Worm (Caenorhabditis elegans): ENCODE data around the gene F09F7.5.

F09F7.5 gene

DNA sequence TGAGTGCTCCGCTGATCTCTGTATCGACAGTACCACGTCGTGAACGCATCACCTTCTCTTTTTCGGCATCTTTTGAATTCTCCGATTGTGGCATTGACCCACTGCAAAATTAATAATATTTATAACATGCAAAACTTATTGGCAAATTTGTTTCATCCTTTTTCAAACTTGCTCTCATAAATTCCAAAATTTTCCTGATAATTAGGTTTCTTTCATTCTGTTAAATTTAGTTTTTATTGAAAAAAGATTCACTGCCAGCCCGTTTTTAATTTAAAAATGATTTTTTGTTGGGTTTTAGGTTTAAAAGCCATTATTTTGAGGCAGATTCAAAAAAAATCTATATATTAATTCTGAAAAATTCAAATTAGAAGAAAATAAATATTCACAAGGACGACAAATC is 53.2 kb downstream of the F09F7.5 start, which contains the start of gene wdr-37:
TSS of gene wdr-37 (minus strand) at position 101 of the 400 bp plus-strand sequence.
- TF ChIP-seq K02D7.2 (tag; optimal IDR thresholded peaks at IDR 0.05) (no peak), fax-1 (tag; optimal IDR thresholded peaks at IDR 0.05) (no peak), fkh-10 (GFP tag; optimal IDR thresholded peaks at IDR 0.05) (no peak), rnt-1 (tag; optimal IDR thresholded peaks at IDR 0.05) (no peak), ceh-14 (tag; optimal IDR thresholded peaks at IDR 0.05) (no peak), hlh-6 (tag; optimal IDR thresholded peaks at IDR 0.05) (no peak), ceh-31 (tag; optimal IDR thresholded peaks at IDR 0.05) (no peak), odd-2 (tag; optimal IDR thresholded peaks at IDR 0.05) (no peak)

All from whole organism, late embryonic.